Worm (Caenorhabditis elegans) whole organism, L4 larva: ENCODE results near the gene R04F11.5.

Experiments
- T26A8.4 ChIP-seq: fragments of 200-800 bp; sonication (Bioruptor generic); IDR thresholded peaks from 2 replicates; pipeline ENCODE4 v1.3.6; 2022; ENCODE audit warnings: missing genetic modification characterization, missing compliant biosample characterization
- Y105C5A.15 ChIP-seq: fragments of 200-800 bp; sonication (Bioruptor generic); IDR thresholded peaks from 2 replicates; pipeline ENCODE4 v1.3.6; 2022; ENCODE audit warnings: missing genetic modification characterization, missing compliant biosample characterization
- Y75B8A.6 ChIP-seq: fragments of 200-800 bp; sonication (Bioruptor generic); IDR thresholded peaks from 2 replicates; pipeline ENCODE4 v1.3.6; 2022; ENCODE audit warnings: missing genetic modification reagents, missing genetic modification characterization, missing compliant biosample characterization
- ZK546.5 ChIP-seq, 2 experiments: sonication (generic microtip); optimal IDR thresholded peaks; 2 replicates each; lab custom pipeline; 2017; ENCODE audit warnings: missing biosample characterization in 2 of 2, missing genetic modification characterization in 2 of 2
- aly-2 ChIP-seq: sonication (generic microtip); optimal IDR thresholded peaks from 2 replicates; lab custom pipeline; 2018; ENCODE audit warnings: missing biosample characterization, missing genetic modification characterization
- arid-1 ChIP-seq: fragments of 200-800 bp; sonication (Bioruptor generic); conservative IDR thresholded peaks from 2 replicates; pipeline ENCODE4 v1.3.6; 2022; ENCODE audit warnings: missing genetic modification reagents, missing genetic modification characterization, missing compliant biosample characterization
- ceh-20 ChIP-seq: fragments of 200-800 bp; sonication (Bioruptor generic); IDR thresholded peaks from 2 replicates; pipeline ENCODE4 v1.3.6; 2022; ENCODE audit warnings: missing genetic modification reagents, missing genetic modification characterization, missing compliant biosample characterization
- ceh-28 ChIP-seq: fragments of 150-350 bp; optimal IDR thresholded peaks from 2 replicates; lab custom pipeline; 2014; ENCODE audit warnings: missing biosample characterization, missing genetic modification reagents, missing genetic modification characterization
- ceh-44 ChIP-seq: fragments of 200-800 bp; sonication (Bioruptor generic); IDR thresholded peaks from 2 replicates; pipeline ENCODE4 v1.3.6; 2022; ENCODE audit warnings: missing genetic modification reagents, missing genetic modification characterization, missing compliant biosample characterization
- daf-16 ChIP-seq, 3 experiments: sonication (generic microtip); optimal IDR thresholded peaks; 2 replicates each; lab custom pipeline; 2016 to 2017; ENCODE audit warnings: missing genetic modification characterization in 3 of 3, missing genetic modification reagents in 3 of 3, mild to moderate bottlenecking in 2 of 3, missing compliant biosample characterization in 2 of 3, missing biosample characterization in 1 of 3, moderate library complexity in 1 of 3
- dmd-8 ChIP-seq: fragments of 200-800 bp; sonication (Bioruptor generic); IDR thresholded peaks from 2 replicates; pipeline ENCODE4 v1.3.6; 2022; ENCODE audit warnings: missing genetic modification characterization, missing compliant biosample characterization
- egl-43 ChIP-seq: fragments of 200-800 bp; sonication (Bioruptor generic); IDR thresholded peaks from 2 replicates; pipeline ENCODE4 v1.3.6; 2022; ENCODE audit warnings: missing genetic modification reagents, missing genetic modification characterization, missing compliant biosample characterization
- fkh-10 ChIP-seq: fragments of 150-350 bp; optimal IDR thresholded peaks from 2 replicates; lab custom pipeline; 2014; ENCODE audit warnings: missing biosample characterization, missing genetic modification reagents, missing genetic modification characterization
- fos-1 ChIP-seq: fragments of 150-350 bp; optimal IDR thresholded peaks from 2 replicates; lab custom pipeline; 2014; ENCODE audit warnings: missing biosample characterization, missing genetic modification characterization
- hif-1 ChIP-seq, 2 experiments: sonication (generic microtip); optimal IDR thresholded peaks; 2 replicates each; lab custom pipeline; 2016 to 2017; ENCODE audit warnings: missing compliant biosample characterization in 2 of 2, missing genetic modification characterization in 2 of 2, missing genetic modification reagents in 2 of 2, missing genotype in 2 of 2, mild to moderate bottlenecking in 1 of 2
- hlh-11 ChIP-seq: fragments of 200-800 bp; sonication (Bioruptor generic); optimal IDR thresholded peaks from 2 replicates; lab custom pipeline; 2018; ENCODE audit warnings: mild to moderate bottlenecking, missing genetic modification characterization, missing compliant biosample characterization
- hlh-30 ChIP-seq: sonication (generic microtip); optimal IDR thresholded peaks from 2 replicates; lab custom pipeline; 2017; ENCODE audit warnings: antibody characterized with exemption, mild to moderate bottlenecking, missing genetic modification characterization, missing compliant biosample characterization; ENCODE audit not compliant: insufficient read depth
- jun-1 ChIP-seq: fragments of 150-350 bp; optimal IDR thresholded peaks from 2 replicates; lab custom pipeline; 2014; ENCODE audit warnings: missing biosample characterization, missing genetic modification reagents, missing genetic modification characterization
- lim-7 ChIP-seq: fragments of 200-800 bp; sonication (Bioruptor generic); IDR thresholded peaks from 2 replicates; pipeline ENCODE4 v1.3.6; 2022; ENCODE audit warnings: missing genetic modification characterization, missing compliant biosample characterization
- lin-29 ChIP-seq: fragments of 200-800 bp; sonication (Bioruptor generic); IDR thresholded peaks from 2 replicates; pipeline ENCODE4 v1.3.6; 2022; ENCODE audit warnings: missing genetic modification reagents, missing genetic modification characterization, missing compliant biosample characterization
- lin-38 ChIP-seq: fragments of 200-800 bp; sonication (Bioruptor generic); IDR thresholded peaks from 2 replicates; pipeline ENCODE4 v1.3.6; 2022; ENCODE audit warnings: missing genetic modification reagents, missing genetic modification characterization, missing compliant biosample characterization
- lsy-2 ChIP-seq, 2 experiments: fragments of 150-350 bp in 1 of 2; sonication (generic microtip) in 1 of 2; optimal IDR thresholded peaks; 2 replicates each; lab custom pipeline; 2014 to 2017; ENCODE audit warnings: missing biosample characterization in 2 of 2, missing genetic modification characterization in 2 of 2
- madf-5 ChIP-seq, 2 experiments: fragments of 200-800 bp; sonication (Bioruptor generic); IDR thresholded peaks; 2 replicates each; pipeline ENCODE4 v1.3.6; 2022; ENCODE audit warnings: missing compliant biosample characterization in 2 of 2, missing genetic modification characterization in 2 of 2
- mdt-29 ChIP-seq: fragments of 200-800 bp; sonication (Bioruptor generic); IDR thresholded peaks from 2 replicates; pipeline ENCODE4 v1.3.6; 2022; ENCODE audit warnings: missing genetic modification reagents, missing genetic modification characterization, missing compliant biosample characterization
- mep-1 ChIP-seq: fragments of 150-350 bp; sonication (generic microtip); optimal IDR thresholded peaks from 3 replicates; lab custom pipeline; 2014; ENCODE audit warnings: missing biosample characterization, missing genetic modification characterization
- mxl-3 ChIP-seq: fragments of 200-800 bp; sonication (Bioruptor generic); optimal IDR thresholded peaks from 2 replicates; lab custom pipeline; 2018; ENCODE audit warnings: mild to moderate bottlenecking, missing genetic modification characterization, missing compliant biosample characterization
- nhr-10 ChIP-seq: fragments of 150-350 bp; optimal IDR thresholded peaks from 2 replicates; lab custom pipeline; 2014; ENCODE audit warnings: missing biosample characterization, missing genetic modification characterization
- nhr-76 ChIP-seq: fragments of 150-350 bp; optimal IDR thresholded peaks from 2 replicates; lab custom pipeline; 2014; ENCODE audit warnings: missing biosample characterization, missing genetic modification characterization
- rbr-2 ChIP-seq: sonication (generic microtip); optimal IDR thresholded peaks from 2 replicates; lab custom pipeline; 2016; ENCODE audit warnings: missing genotype, missing genetic modification characterization, missing compliant biosample characterization
- saeg-2 ChIP-seq: fragments of 200-800 bp; sonication (Bioruptor generic); IDR thresholded peaks from 2 replicates; pipeline ENCODE4 v1.3.6; 2022; ENCODE audit warnings: missing genetic modification reagents, missing genetic modification characterization, missing compliant biosample characterization
- sdz-12 ChIP-seq: fragments of 200-800 bp; sonication (Bioruptor generic); optimal IDR thresholded peaks from 2 replicates; lab custom pipeline; 2018; ENCODE audit warnings: mild to moderate bottlenecking, missing genetic modification characterization, missing compliant biosample characterization
- skn-1 ChIP-seq: fragments of 150-350 bp; optimal IDR thresholded peaks from 2 replicates; lab custom pipeline; 2014; ENCODE audit warnings: missing biosample characterization, missing genetic modification characterization
- snpc-4 ChIP-seq: fragments of 150-350 bp; optimal IDR thresholded peaks from 2 replicates; lab custom pipeline; 2014; ENCODE audit warnings: missing biosample characterization, missing genetic modification characterization
- spr-1 ChIP-seq: sonication (generic microtip); optimal IDR thresholded peaks from 2 replicates; lab custom pipeline; 2016; ENCODE audit warnings: mild to moderate bottlenecking, missing genetic modification characterization, missing compliant biosample characterization
- tra-1 ChIP-seq: fragments of 200-800 bp; sonication (Bioruptor generic); IDR thresholded peaks from 2 replicates; pipeline ENCODE4 v1.3.6; 2022; ENCODE audit warnings: missing genetic modification reagents, missing genetic modification characterization, missing compliant biosample characterization
- unc-39 ChIP-seq: sonication (generic microtip); optimal IDR thresholded peaks from 2 replicates; lab custom pipeline; 2017; ENCODE audit warnings: missing biosample characterization, missing genetic modification characterization
- unc-62 ChIP-seq, 3 experiments: fragments of 150-350 bp in 1 of 3; sonication (generic microtip); optimal IDR thresholded peaks in 2 of 3; peaks in 1 of 3; 1 replicate in 1 of 3; 2 replicates in 2 of 3; lab custom pipeline; 2014 to 2017; ENCODE audit warnings: missing biosample characterization in 3 of 3, missing genetic modification characterization in 3 of 3, missing genetic modification reagents in 3 of 3, missing genotype in 1 of 3
- zag-1 ChIP-seq: fragments of 150-350 bp; optimal IDR thresholded peaks from 2 replicates; lab custom pipeline; 2014; ENCODE audit warnings: missing biosample characterization, missing genetic modification characterization

Gene R04F11.5

ce11 chrV:12287667-12288066, 30.2 kb downstream of the R04F11.5 start:
- no peak for TF ChIP-seq sdz-12 (GFP tag; lab: Kevin White, UChicago)
- TF ChIP-seq Y75B8A.6 (GFP tag; lab: Robert Waterston, UW) = no peak
- no peak for TF ChIP-seq dmd-8 (GFP tag; lab: Robert Waterston, UW)
- TF ChIP-seq lin-38 (GFP tag; lab: Robert Waterston, UW) = no peak
- TF ChIP-seq nhr-76 (tag; lab: Kevin White, UChicago) = no peak
- no peak for TF ChIP-seq madf-5 (GFP tag; IDR thresholded peaks at IDR 0.05; lab: Robert Waterston, UW)
- no peak for TF ChIP-seq ZK546.5 (tag; optimal IDR thresholded peaks at IDR 0.05; lab: Kevin White, UChicago)
- no peak for TF ChIP-seq T26A8.4 (GFP tag; lab: Robert Waterston, UW)
- no peak for TF ChIP-seq ceh-44
- TF ChIP-seq arid-1 (GFP tag; lab: Robert Waterston, UW) = no peak
- peak; percentile 29 for TF ChIP-seq hlh-30 (tag; lab: Kevin White, UChicago)
- no peak for TF ChIP-seq aly-2 (tag; lab: Kevin White, UChicago)
- TF ChIP-seq lim-7 = no peak
- TF ChIP-seq ceh-20 (GFP tag; lab: Robert Waterston, UW) = no peak
- TF ChIP-seq fos-1 (tag; lab: Kevin White, UChicago) = no peak
- TF ChIP-seq daf-16 (GFP tag; optimal IDR thresholded peaks at IDR 0.05; lab: Kevin White, UChicago) = no peak
- no peak for TF ChIP-seq daf-16 (tag; optimal IDR thresholded peaks at IDR 0.05; lab: Kevin White, UChicago)
- TF ChIP-seq fkh-10 (GFP tag; lab: Kevin White, UChicago) = peak; percentile 12
- peak in 1 of 2 experiments; percentile 24 for TF ChIP-seq lsy-2 (tag; optimal IDR thresholded peaks at IDR 0.05; lab: Kevin White, UChicago)
- no peak for TF ChIP-seq hlh-11 (tag; lab: Kevin White, UChicago)
- no peak for TF ChIP-seq zag-1
- TF ChIP-seq mxl-3 = no peak
- no peak for TF ChIP-seq rbr-2
- TF ChIP-seq mdt-29 (GFP tag; lab: Robert Waterston, UW) = no peak
- TF ChIP-seq mep-1 (tag; lab: Kevin White, UChicago) = peak; percentile 0
- TF ChIP-seq spr-1 (tag; lab: Kevin White, UChicago) = no peak
- no peak for TF ChIP-seq jun-1
- no peak for TF ChIP-seq snpc-4
- no peak for TF ChIP-seq skn-1 (tag; lab: Kevin White, UChicago)
- TF ChIP-seq unc-39 (tag; lab: Kevin White, UChicago) = no peak
- TF ChIP-seq unc-62 (GFP tag; optimal IDR thresholded peaks at IDR 0.05 in 1 of 2; lab: Kevin White, UChicago) = peak in 1 of 2 experiments; percentile 77
- TF ChIP-seq unc-62 (tag; optimal IDR thresholded peaks at IDR 0.05; lab: Kevin White, UChicago) = no peak
- TF ChIP-seq Y105C5A.15 (GFP tag; lab: Robert Waterston, UW) = no peak
- TF ChIP-seq lin-29 (GFP tag; lab: Robert Waterston, UW) = no peak
- TF ChIP-seq ceh-28 (tag; lab: Kevin White, UChicago) = no peak

ce11 chrV:12283187-12283586, 34.6 kb downstream of the R04F11.5 start, which contains the start of gene F55C5.10:
Gene F55C5.10, plus strand, starts transcription at chrV:12283487.
- no peak for TF ChIP-seq tra-1 (GFP tag; lab: Robert Waterston, UW)
- TF ChIP-seq hif-1 (tag; optimal IDR thresholded peaks at IDR 0.05; lab: Kevin White, UChicago) = no peak
- no peak for TF ChIP-seq saeg-2 (GFP tag; lab: Robert Waterston, UW)
- peak in 1 of 2 experiments; percentile 27 for TF ChIP-seq unc-62 (GFP tag; optimal IDR thresholded peaks at IDR 0.05 in 1 of 2; lab: Kevin White, UChicago)
- no peak for TF ChIP-seq unc-62 (tag; optimal IDR thresholded peaks at IDR 0.05; lab: Kevin White, UChicago)
- no peak for TF ChIP-seq unc-39 (tag; lab: Kevin White, UChicago)
- TF ChIP-seq T26A8.4 (GFP tag; lab: Robert Waterston, UW) = no peak
- TF ChIP-seq ceh-44 = no peak
- no peak for TF ChIP-seq nhr-10

ce11 chrV:12281508-12281907, 36.3 kb downstream of the R04F11.5 start:
- TF ChIP-seq egl-43 (GFP tag; lab: Robert Waterston, UW) (no peak), unc-62 (GFP tag; optimal IDR thresholded peaks at IDR 0.05 in 1 of 2; lab: Kevin White, UChicago) (peak in 1 of 2 experiments; percentile 34), unc-62 (tag; optimal IDR thresholded peaks at IDR 0.05; lab: Kevin White, UChicago) (no peak)
